Worm (Caenorhabditis elegans): Measurements from ENCODE around the gene Y55F3BR.6.
A peak's percentile ranks its signal among the peaks of the same experiment; 100 is the strongest.

Y55F3BR.6 gene

DNA sequence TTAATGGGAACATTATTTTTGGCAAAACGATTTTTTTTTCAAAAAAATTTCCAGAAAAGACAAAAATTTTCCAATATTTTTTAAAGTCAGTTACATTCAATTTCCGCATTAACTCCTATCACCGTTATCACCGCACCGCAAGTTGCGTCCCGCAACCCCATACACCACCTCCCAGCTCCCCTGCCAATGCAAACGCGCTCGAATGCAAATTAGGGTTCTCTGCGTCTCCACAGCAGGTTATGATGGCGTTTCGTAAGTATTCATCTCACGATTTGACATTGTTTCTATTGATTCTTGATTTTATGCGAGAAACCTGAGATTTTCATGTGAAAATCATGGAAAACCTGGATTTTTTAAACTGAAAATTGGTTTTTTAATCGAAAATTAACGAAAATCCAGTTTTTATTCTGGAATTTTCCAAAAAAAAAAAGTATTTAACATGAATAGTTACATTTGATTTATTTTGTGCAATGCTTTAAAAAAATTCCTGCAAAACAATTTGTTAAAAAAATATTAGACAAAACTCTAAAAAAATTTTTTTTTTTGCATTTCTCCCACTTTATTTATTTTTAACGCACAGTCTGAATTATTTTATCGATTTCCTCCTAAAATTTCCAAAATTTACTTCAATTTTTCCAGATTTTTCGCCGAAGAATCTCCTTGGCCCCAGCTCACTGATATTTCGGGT is 42.9 kb upstream of the Y55F3BR.6 start, which contains the start of gene mak-2 (continued):
- TF ChIP-seq lin-11 (tag; optimal IDR thresholded peaks at IDR 0.05): no peak

DNA sequence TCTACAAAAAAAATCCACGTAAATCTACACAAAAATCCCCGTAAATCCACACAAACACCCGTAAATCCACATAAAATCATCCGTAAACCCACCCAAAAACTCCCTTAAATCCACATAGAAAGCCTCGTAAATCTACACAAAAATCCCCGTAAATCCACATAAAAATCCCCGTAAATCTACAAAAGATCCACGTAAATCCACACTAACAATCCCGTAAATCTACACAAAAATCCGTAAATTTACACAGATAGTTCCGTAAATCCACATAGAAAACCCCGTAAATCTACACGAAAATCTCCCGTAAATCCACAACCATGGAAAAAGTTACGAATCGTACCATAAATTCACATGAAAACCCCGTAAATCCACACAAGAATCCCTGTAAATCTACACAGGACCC is 36.7 kb upstream of the Y55F3BR.6 start:
- TF ChIP-seq dve-1 (tag; optimal IDR thresholded peaks at IDR 0.05): peak; percentile 90
- no peak for TF ChIP-seq nhr-11 (tag; optimal IDR thresholded peaks at IDR 0.05)

DNA sequence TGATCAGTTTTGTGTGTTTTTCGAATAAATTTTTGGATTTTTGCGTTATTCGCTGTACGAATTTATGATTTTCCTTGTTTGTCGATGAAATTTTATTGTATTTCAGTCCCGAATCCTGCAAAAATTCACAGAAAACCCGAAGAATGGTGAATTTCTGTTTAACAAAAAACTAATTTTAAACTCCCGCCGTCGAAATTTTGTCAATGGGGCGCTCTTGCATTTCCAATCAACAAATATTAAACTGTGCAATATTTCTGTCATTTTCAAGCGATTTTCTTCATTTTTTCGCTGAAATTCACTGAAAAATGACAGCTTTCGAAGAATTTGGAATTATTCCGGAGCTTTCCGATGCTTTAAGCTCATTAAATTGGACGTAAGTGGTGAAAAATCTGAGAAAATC is 32.8 kb upstream of the Y55F3BR.6 start, which contains the start of gene Y55F3BR.1:
TSS of gene Y55F3BR.1 (plus strand) at position 115 of the 400 bp plus-strand sequence.
- peak; percentile 25 for TF ChIP-seq nfya-1 (tag; optimal IDR thresholded peaks at IDR 0.05)
- peak; percentile 14 for TF ChIP-seq ceh-14 (tag; optimal IDR thresholded peaks at IDR 0.05)
- TF ChIP-seq elt-4 (tag; optimal IDR thresholded peaks at IDR 0.05): no peak
- no peak for TF ChIP-seq ceh-31 (tag; optimal IDR thresholded peaks at IDR 0.05)
- no peak for TF ChIP-seq C08G9.2 (tag; optimal IDR thresholded peaks at IDR 0.05)

DNA sequence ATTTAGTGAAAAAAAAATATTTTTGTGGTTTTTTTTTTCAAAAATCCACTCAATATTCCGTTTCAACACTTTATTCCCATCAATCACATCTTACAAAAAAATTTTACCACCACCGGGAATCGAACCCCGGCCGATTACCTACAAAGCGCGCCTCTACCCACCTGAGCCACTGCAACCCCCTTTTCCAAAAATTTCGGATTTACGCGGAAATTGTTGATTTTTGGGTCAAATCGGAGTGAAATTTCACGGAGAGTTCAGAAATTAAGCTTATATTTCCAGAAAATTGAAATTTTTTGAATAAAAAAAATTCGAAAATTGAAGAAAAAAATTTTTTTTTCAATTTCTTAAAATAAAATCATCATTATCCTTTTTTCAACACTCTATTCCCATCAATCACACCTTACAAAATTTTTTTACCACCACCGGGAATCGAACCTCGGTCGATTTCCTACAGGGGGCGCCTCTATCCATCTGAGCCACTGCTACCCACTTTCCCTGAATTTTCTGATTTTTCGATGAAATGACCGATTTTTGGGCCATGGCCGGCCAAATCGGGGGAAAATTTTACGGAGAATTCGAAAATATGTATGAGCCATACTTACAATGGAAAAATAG is 31.4 kb upstream of the Y55F3BR.6 start:
- TF ChIP-seq pqm-1 (tag; optimal IDR thresholded peaks at IDR 0.05): no peak
- no peak for TF ChIP-seq ama-1 (optimal IDR thresholded peaks at IDR 0.05)
- TF ChIP-seq elt-2 (tag; optimal IDR thresholded peaks at IDR 0.05): no peak
- TF ChIP-seq dve-1 (tag; optimal IDR thresholded peaks at IDR 0.05): no peak
- no peak for TF ChIP-seq ceh-14 (tag; optimal IDR thresholded peaks at IDR 0.05)
- no peak for TF ChIP-seq hlh-15 (tag; optimal IDR thresholded peaks at IDR 0.05)

DNA sequence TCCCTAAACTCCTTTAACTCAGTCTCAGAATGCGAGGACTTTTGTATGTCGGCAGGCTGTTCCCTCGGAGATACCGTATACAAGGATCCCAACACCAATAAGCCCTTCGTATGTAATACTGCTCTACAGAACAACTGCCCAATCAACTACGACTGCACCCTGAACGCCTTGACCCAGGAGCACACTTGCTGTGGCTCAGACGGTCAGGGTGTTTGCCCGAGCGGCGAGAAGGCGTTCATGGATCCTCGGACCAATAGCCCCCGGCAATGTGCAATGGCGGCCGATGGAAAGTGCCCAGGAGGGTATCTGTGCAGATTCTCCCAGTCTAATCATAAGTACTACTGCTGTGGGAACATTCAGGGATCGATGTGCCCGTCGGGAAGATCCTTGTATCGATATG is 26.8 kb upstream of the Y55F3BR.6 start:
- TF ChIP-seq hlh-30 (tag; optimal IDR thresholded peaks at IDR 0.05; ENCODE audit: insufficient read depth) (no peak), T23F11.4 (GFP tag; optimal IDR thresholded peaks at IDR 0.05) (no peak), ceh-34 (tag; optimal IDR thresholded peaks at IDR 0.05) (no peak), C38D4.7 (GFP tag; optimal IDR thresholded peaks at IDR 0.05) (no peak), unc-3 (GFP tag; conservative IDR thresholded peaks at IDR 0.05) (no peak), unc-3 (tag; optimal IDR thresholded peaks at IDR 0.05) (no peak), unc-55 (GFP tag; optimal IDR thresholded peaks at IDR 0.05) (no peak), zip-5 (tag; optimal IDR thresholded peaks at IDR 0.05) (no peak), ceh-22 (tag; optimal IDR thresholded peaks at IDR 0.05) (no peak), ets-4 (tag; optimal IDR thresholded peaks at IDR 0.05) (no peak), unc-42 (tag; optimal IDR thresholded peaks at IDR 0.05) (no peak), nfya-1 (tag; optimal IDR thresholded peaks at IDR 0.05) (no peak), unc-86 (tag; optimal IDR thresholded peaks at IDR 0.05) (no peak)

DNA sequence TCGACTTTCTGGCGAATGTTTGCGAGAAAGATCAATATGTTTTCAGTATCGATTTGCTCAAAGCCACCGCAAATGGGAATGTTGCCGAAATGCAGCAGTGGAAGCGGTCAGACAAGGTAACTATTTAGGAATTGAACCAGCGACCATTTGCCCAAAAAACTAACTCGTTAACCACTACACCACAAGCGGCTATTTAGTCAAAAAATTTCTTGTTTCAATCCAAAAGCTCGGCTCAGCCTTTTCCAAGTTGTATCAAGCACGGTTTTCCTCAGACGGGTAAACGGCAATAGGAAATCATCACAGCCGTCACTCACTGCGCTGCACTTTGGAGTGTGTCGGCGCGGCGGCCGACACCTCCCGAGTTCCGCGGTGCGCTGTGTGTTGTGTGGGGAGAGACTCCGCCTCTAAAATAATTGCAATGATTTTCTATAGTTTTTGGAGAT is 24.9 kb upstream of the Y55F3BR.6 start:
- TF ChIP-seq fkh-10 (GFP tag; optimal IDR thresholded peaks at IDR 0.05) (no peak), nhr-232 (tag; optimal IDR thresholded peaks at IDR 0.05) (no peak), elt-2 (tag; optimal IDR thresholded peaks at IDR 0.05) (peak; percentile 24), syd-9 (tag; optimal IDR thresholded peaks at IDR 0.05) (no peak), nfya-1 (tag; optimal IDR thresholded peaks at IDR 0.05) (no peak), ztf-16 (tag; optimal IDR thresholded peaks at IDR 0.05) (no peak), hlh-13 (GFP tag; optimal IDR thresholded peaks at IDR 0.05) (no peak), dve-1 (tag; optimal IDR thresholded peaks at IDR 0.05) (peak; percentile 56), ceh-2 (tag; optimal IDR thresholded peaks at IDR 0.05) (no peak), ama-1 (optimal IDR thresholded peaks at IDR 0.05) (peak; percentile 45), ttx-3 (tag; optimal IDR thresholded peaks at IDR 0.05) (no peak), K02D7.2 (tag; optimal IDR thresholded peaks at IDR 0.05) (no peak), K09A11.1 (tag; optimal IDR thresholded peaks at IDR 0.05; ENCODE audit: insufficient read depth) (no peak), pag-3 (tag; optimal IDR thresholded peaks at IDR 0.05; ENCODE audit: borderline replicate concordance) (no peak), C38D4.7 (GFP tag; optimal IDR thresholded peaks at IDR 0.05) (no peak), sdc-2 (tag; optimal IDR thresholded peaks at IDR 0.05) (no peak), ref-2 (tag; optimal IDR thresholded peaks at IDR 0.05) (no peak)
